Fruit fly (Drosophila melanogaster): ENCODE data around the gene Jupiter.

dm6 chr3R:11553845-11554244, 65.9 kb downstream of the Jupiter start, which contains the start of gene CG14708:
- TF ChIP-seq CG11617 (GFP tag; optimal IDR thresholded peaks at IDR 0.05) = no peak
- TF ChIP-seq Mnt (GFP tag; optimal IDR thresholded peaks at IDR 0.05) = no peak
- TF ChIP-seq Clk (GFP tag; optimal IDR thresholded peaks at IDR 0.05) = no peak
- TF ChIP-seq Hr96 (GFP tag; optimal IDR thresholded peaks at IDR 0.05) = no peak
- no peak for TF ChIP-seq pad (GFP tag; optimal IDR thresholded peaks at IDR 0.05)
